Fruit fly (Drosophila melanogaster): ENCODE results near the gene Mst84Dc.

DNA sequence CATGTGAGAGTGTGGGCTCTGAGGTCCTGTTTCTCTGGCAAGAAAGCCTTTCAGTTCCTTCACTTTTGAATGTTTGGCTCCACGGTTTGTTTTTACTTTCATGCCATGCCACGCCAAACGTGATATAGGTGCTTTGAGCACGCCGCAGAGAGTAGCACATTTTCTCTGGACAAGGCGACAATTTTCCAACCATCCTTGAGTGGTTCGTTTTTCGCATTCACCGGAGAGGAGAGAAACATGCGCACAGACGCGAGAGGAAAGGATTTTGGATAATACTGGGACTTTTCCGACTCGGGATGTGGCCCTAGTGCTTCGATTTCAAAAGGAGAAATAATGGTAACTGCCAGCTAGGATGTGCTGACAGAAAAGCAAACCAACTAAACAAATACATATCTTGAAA, 29.6 kb upstream of the Mst84Dc start:
- TF ChIP-seq tll (GFP tag; optimal IDR thresholded peaks at IDR 0.05) (no peak), CG10209 (GFP tag; optimal IDR thresholded peaks at IDR 0.05) (no peak), kay (GFP tag; optimal IDR thresholded peaks at IDR 0.05) (no peak), CG12659 (GFP tag; optimal IDR thresholded peaks at IDR 0.05) (no peak), CG7357 (GFP tag; IDR thresholded peaks at IDR 0.05) (no peak), CG10462 (GFP tag; optimal IDR thresholded peaks at IDR 0.05) (no peak)

All from whole organism, embryonic.